Worm (Caenorhabditis elegans): ENCODE results near the gene fbxa-155.

ce11 chrIII:9997890-9998289, 12.1 kb downstream of the fbxa-155 start, which contains the start of gene pqn-8:
- TF ChIP-seq unc-62 (GFP tag; optimal IDR thresholded peaks at IDR 0.05) (no peak), unc-120 (tag; optimal IDR thresholded peaks at IDR 0.05; ENCODE audit: poor library complexity, severe bottlenecking) (no peak), blmp-1 (tag; optimal IDR thresholded peaks at IDR 0.05) (no peak), unc-39 (tag; optimal IDR thresholded peaks at IDR 0.05) (no peak), lin-13 (tag; optimal IDR thresholded peaks at IDR 0.05) (no peak), mep-1 (tag; optimal IDR thresholded peaks at IDR 0.05) (no peak), ceh-39 (tag; optimal IDR thresholded peaks at IDR 0.05) (no peak), nhr-28 (tag; optimal IDR thresholded peaks at IDR 0.05) (no peak)
